Worm (Caenorhabditis elegans): ENCODE measurements around the gene ZK546.4.

ZK546.4 gene

ce11 chrII:4945695-4946094, 7.9 kb downstream of the ZK546.4 start, which contains the start of the genes gldi-11 and ZK546.2:
Gene gldi-11, minus strand, starts transcription at chrII:4945789.
Gene ZK546.2, plus strand, starts transcription at chrII:4946027.
- TF ChIP-seq nhr-23 (tag; optimal IDR thresholded peaks at IDR 0.05) = no peak
- no peak for TF ChIP-seq nhr-10 (tag; optimal IDR thresholded peaks at IDR 0.05)
- no peak for TF ChIP-seq dmd-4 (tag; optimal IDR thresholded peaks at IDR 0.05)
- peak; percentile 39 for TF ChIP-seq C34F6.9 (tag; optimal IDR thresholded peaks at IDR 0.05)
- no peak for TF ChIP-seq ztf-1 (GFP tag; conservative IDR thresholded peaks at IDR 0.05)
- peak in 1 of 2 experiments; percentile 29 for TF ChIP-seq lsy-2 (tag; optimal IDR thresholded peaks at IDR 0.05)
- no peak for TF ChIP-seq ceh-82 (tag; optimal IDR thresholded peaks at IDR 0.05)
- no peak for TF ChIP-seq alr-1 (tag; optimal IDR thresholded peaks at IDR 0.05)
- TF ChIP-seq lin-13 (GFP tag; optimal IDR thresholded peaks at IDR 0.05) = no peak
- TF ChIP-seq nhr-11 (tag; optimal IDR thresholded peaks at IDR 0.05) = no peak
- TF ChIP-seq ztf-4 (tag; optimal IDR thresholded peaks at IDR 0.05) = no peak
- no peak for TF ChIP-seq nhr-12 (tag; optimal IDR thresholded peaks at IDR 0.05)
- TF ChIP-seq sma-3 (GFP tag; optimal IDR thresholded peaks at IDR 0.05) = no peak
- no peak for TF ChIP-seq nhr-25 (tag; optimal IDR thresholded peaks at IDR 0.05)
- TF ChIP-seq fos-1 (tag; optimal IDR thresholded peaks at IDR 0.05) = no peak
- TF ChIP-seq nhr-77 (tag; optimal IDR thresholded peaks at IDR 0.05) = no peak
- no peak for TF ChIP-seq ceh-16 (tag; optimal IDR thresholded peaks at IDR 0.05)
- TF ChIP-seq blmp-1 (tag; optimal IDR thresholded peaks at IDR 0.05; ENCODE audit: insufficient read depth) = no peak
- TF ChIP-seq aly-2 (tag; optimal IDR thresholded peaks at IDR 0.05) = no peak
- no peak for TF ChIP-seq mab-5 (tag; optimal IDR thresholded peaks at IDR 0.05)
- no peak for TF ChIP-seq nhr-6 (tag; optimal IDR thresholded peaks at IDR 0.05)
- TF ChIP-seq egl-27 (tag; optimal IDR thresholded peaks at IDR 0.05) = no peak
- TF ChIP-seq unc-55 (GFP tag; optimal IDR thresholded peaks at IDR 0.05) = peak; percentile 27
- no peak for TF ChIP-seq skn-1 (tag; optimal IDR thresholded peaks at IDR 0.05)
- no peak for TF ChIP-seq gmeb-1 (tag; optimal IDR thresholded peaks at IDR 0.05)
- no peak for TF ChIP-seq lin-39 (tag; optimal IDR thresholded peaks at IDR 0.05)
- no peak for TF ChIP-seq Y55F3AM.14 (GFP tag; optimal IDR thresholded peaks at IDR 0.05)
- no peak for TF ChIP-seq unc-39 (tag; optimal IDR thresholded peaks at IDR 0.05)
- TF ChIP-seq ama-1 (optimal IDR thresholded peaks at IDR 0.05) = peak; percentile 49
- TF ChIP-seq mdl-1 (tag; optimal IDR thresholded peaks at IDR 0.05) = no peak
- no peak for TF ChIP-seq snpc-4 (tag; optimal IDR thresholded peaks at IDR 0.05)
- TF ChIP-seq peb-1 (tag; optimal IDR thresholded peaks at IDR 0.05) = no peak

DNA sequence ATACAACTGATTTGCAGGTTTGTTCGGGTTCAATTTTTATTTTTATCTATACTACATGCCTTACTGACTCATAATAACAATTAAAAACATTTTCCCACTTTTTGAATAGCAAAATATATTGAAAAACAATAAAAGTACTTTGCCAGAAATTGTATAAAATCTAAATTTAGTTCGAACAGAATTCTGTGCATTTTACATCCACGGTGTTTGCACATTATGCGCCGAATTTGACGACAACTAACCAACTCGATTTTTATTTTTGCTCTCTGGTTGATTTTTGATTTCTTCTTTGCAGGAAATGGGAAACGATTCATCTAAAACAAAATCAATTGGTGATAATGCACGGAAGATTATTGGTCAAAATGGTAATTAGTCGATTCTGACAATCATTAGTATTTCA, 8.9 kb downstream of the ZK546.4 start:
- TF ChIP-seq nhr-77 (tag; optimal IDR thresholded peaks at IDR 0.05) (no peak), nhr-10 (tag; optimal IDR thresholded peaks at IDR 0.05) (no peak), unc-55 (GFP tag; optimal IDR thresholded peaks at IDR 0.05) (peak; percentile 31), alr-1 (tag; optimal IDR thresholded peaks at IDR 0.05) (no peak), F13H6.1 (tag; optimal IDR thresholded peaks at IDR 0.05) (no peak), sem-4 (tag; optimal IDR thresholded peaks at IDR 0.05) (no peak), C34F6.9 (tag; optimal IDR thresholded peaks at IDR 0.05) (peak; percentile 19), nhr-237 (tag; optimal IDR thresholded peaks at IDR 0.05) (no peak), mbf-1 (tag; optimal IDR thresholded peaks at IDR 0.05) (no peak), zag-1 (tag; optimal IDR thresholded peaks at IDR 0.05) (no peak), crh-2 (tag; optimal IDR thresholded peaks at IDR 0.05) (peak; percentile 25), mdl-1 (tag; optimal IDR thresholded peaks at IDR 0.05) (no peak), nhr-11 (tag; optimal IDR thresholded peaks at IDR 0.05) (no peak), lsy-2 (tag; optimal IDR thresholded peaks at IDR 0.05) (peak in 1 of 2 experiments; percentile 13), nhr-25 (tag; optimal IDR thresholded peaks at IDR 0.05) (no peak), unc-39 (tag; optimal IDR thresholded peaks at IDR 0.05) (no peak), snpc-4 (tag; optimal IDR thresholded peaks at IDR 0.05) (no peak), aly-2 (tag; optimal IDR thresholded peaks at IDR 0.05) (no peak), sma-3 (GFP tag; optimal IDR thresholded peaks at IDR 0.05) (no peak), Y55F3AM.14 (GFP tag; optimal IDR thresholded peaks at IDR 0.05) (no peak), unc-62 (GFP tag; optimal IDR thresholded peaks at IDR 0.05) (no peak), lin-11 (tag; optimal IDR thresholded peaks at IDR 0.05) (no peak), ceh-82 (tag; optimal IDR thresholded peaks at IDR 0.05) (no peak), dmd-4 (tag; optimal IDR thresholded peaks at IDR 0.05) (no peak), lin-13 (GFP tag; optimal IDR thresholded peaks at IDR 0.05) (peak; percentile 42), ama-1 (optimal IDR thresholded peaks at IDR 0.05) (no peak), nhr-129 (tag; optimal IDR thresholded peaks at IDR 0.05) (peak; percentile 18), gmeb-1 (tag; optimal IDR thresholded peaks at IDR 0.05) (no peak)

ce11 chrII:4948118-4948517, 10.3 kb downstream of the ZK546.4 start:
- TF ChIP-seq F13H6.1 (tag; optimal IDR thresholded peaks at IDR 0.05) (no peak), snpc-4 (tag; optimal IDR thresholded peaks at IDR 0.05) (no peak), zag-1 (tag; optimal IDR thresholded peaks at IDR 0.05) (no peak), sma-9 (GFP tag; optimal IDR thresholded peaks at IDR 0.05) (no peak), sma-9 (tag; optimal IDR thresholded peaks at IDR 0.05) (no peak), egl-27 (tag; optimal IDR thresholded peaks at IDR 0.05) (no peak), nhr-77 (tag; optimal IDR thresholded peaks at IDR 0.05) (no peak), ceh-82 (tag; optimal IDR thresholded peaks at IDR 0.05) (no peak), nhr-10 (tag; optimal IDR thresholded peaks at IDR 0.05) (no peak), nhr-12 (tag; optimal IDR thresholded peaks at IDR 0.05) (no peak), unc-39 (tag; optimal IDR thresholded peaks at IDR 0.05) (no peak), nhr-21 (tag; optimal IDR thresholded peaks at IDR 0.05) (no peak), lin-39 (tag; optimal IDR thresholded peaks at IDR 0.05) (no peak), nhr-129 (tag; optimal IDR thresholded peaks at IDR 0.05) (no peak), nhr-6 (tag; optimal IDR thresholded peaks at IDR 0.05) (no peak), sma-3 (GFP tag; optimal IDR thresholded peaks at IDR 0.05) (no peak)
